Worm (Caenorhabditis elegans) whole organism, L3 larva: ENCODE results near the gene Y47D3A.13.

Experiments
- nhr-77 ChIP-seq: fragments of 150-350 bp; optimal IDR thresholded peaks from 2 replicates; lab custom pipeline; 2014; ENCODE audit warnings: missing biosample characterization, missing genetic modification characterization
- snpc-4 ChIP-seq: fragments of 150-350 bp; optimal IDR thresholded peaks from 2 replicates; lab custom pipeline; 2014; ENCODE audit warnings: missing biosample characterization, missing genetic modification characterization

DNA sequence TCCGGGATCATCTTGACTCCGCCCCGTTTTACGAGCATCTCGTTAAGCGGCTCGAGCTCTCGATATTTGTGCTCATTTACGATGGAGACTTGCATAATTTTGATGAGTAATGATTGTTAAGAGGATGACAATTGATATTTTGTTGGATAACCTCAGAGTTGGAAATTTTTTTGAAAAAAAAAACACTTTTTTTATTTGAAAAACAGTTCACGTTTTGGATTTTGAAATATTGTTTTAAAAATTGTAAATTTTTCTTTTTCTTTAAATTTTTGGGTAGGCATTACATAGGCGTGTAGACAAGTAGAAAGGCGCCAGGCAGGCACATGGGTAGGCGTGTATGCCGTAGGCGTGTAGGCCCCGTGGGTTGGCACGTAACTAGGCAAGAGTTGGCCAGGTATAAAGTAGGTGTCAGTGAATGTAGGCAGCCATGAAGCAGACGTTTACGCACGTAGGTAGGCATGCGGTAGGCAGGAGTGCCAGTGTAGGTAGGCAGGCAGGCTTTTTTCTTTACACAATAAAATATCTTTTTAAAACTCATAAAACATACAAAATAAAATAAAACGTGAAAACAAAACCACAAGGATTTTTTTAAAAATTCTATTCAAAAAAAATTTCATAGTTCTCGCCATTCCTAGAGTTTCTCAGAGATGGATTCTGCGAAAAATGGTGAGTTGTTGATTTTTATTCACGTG is 5.6 kb downstream of the Y47D3A.13 start, which contains the start of the genes tbx-34 and wht-8:
- TF ChIP-seq nhr-77 (tag; lab: Kevin White, UChicago), result no peak
- TF ChIP-seq snpc-4 (tag; lab: Kevin White, UChicago), result no peak
